Worm (Caenorhabditis elegans) whole organism, L3 larva: Measurements from ENCODE around the gene mam-7.

Experiments used
- R02D3.7 ChIP-seq: fragments of 150-350 bp; optimal IDR thresholded peaks from 2 replicates; lab custom pipeline; 2014; ENCODE audit warnings: missing biosample characterization, missing genetic modification characterization
- ama-1 ChIP-seq: fragments of 150-350 bp; optimal IDR thresholded peaks from 2 replicates; lab custom pipeline; 2018
- egl-27 ChIP-seq: sonication (generic microtip); optimal IDR thresholded peaks from 4 replicates; lab custom pipeline; 2017; ENCODE audit warnings: missing biosample characterization, missing genetic modification reagents, missing genetic modification characterization
- fkh-10 ChIP-seq: sonication (generic microtip); optimal IDR thresholded peaks from 2 replicates; lab custom pipeline; 2017; ENCODE audit warnings: missing biosample characterization, missing genetic modification reagents, missing genetic modification characterization
- fos-1 ChIP-seq: fragments of 150-350 bp; optimal IDR thresholded peaks from 2 replicates; lab custom pipeline; 2014; ENCODE audit warnings: missing biosample characterization, missing genetic modification characterization
- lin-15B ChIP-seq: fragments of 150-350 bp; optimal IDR thresholded peaks from 2 replicates; lab custom pipeline; 2014; ENCODE audit warnings: missing biosample characterization, missing genetic modification characterization
- mdl-1 ChIP-seq: fragments of 150-350 bp; optimal IDR thresholded peaks from 2 replicates; lab custom pipeline; 2014; ENCODE audit warnings: missing biosample characterization, missing genetic modification characterization
- nhr-12 ChIP-seq: fragments of 150-350 bp; optimal IDR thresholded peaks from 2 replicates; lab custom pipeline; 2014; ENCODE audit warnings: missing biosample characterization, missing genetic modification characterization
- nhr-28 ChIP-seq: fragments of 150-350 bp; optimal IDR thresholded peaks from 2 replicates; lab custom pipeline; 2014; ENCODE audit warnings: missing biosample characterization, missing genetic modification characterization
- pha-4 ChIP-seq: fragments of 150-350 bp; optimal IDR thresholded peaks from 2 replicates; lab custom pipeline; 2014; ENCODE audit warnings: missing biosample characterization, missing genetic modification reagents, missing genetic modification characterization
- pqm-1 ChIP-seq: fragments of 150-350 bp; optimal IDR thresholded peaks from 2 replicates; lab custom pipeline; 2017; ENCODE audit warnings: missing biosample characterization, missing genetic modification characterization, inconsistent platforms
- snpc-4 ChIP-seq: fragments of 150-350 bp; optimal IDR thresholded peaks from 2 replicates; lab custom pipeline; 2014; ENCODE audit warnings: missing biosample characterization, missing genetic modification characterization

DNA sequence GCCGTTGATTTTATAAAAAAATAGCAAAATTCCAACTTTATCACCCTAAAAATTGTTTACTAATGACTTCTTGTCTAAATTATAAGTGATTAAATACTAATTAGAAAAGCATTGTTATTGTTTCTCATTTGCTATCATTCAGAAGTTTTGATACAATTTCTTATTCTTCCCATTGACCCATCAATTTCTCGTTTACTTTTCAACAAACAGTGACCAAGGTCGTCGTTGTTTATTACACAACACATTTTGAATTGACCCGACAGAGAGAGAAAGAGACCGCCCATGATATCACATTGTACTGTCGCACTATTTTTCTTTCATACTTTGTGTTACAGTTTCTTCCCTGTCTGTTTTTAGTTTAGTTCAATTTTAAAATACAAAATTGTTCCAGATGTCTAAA lies 34.4 kb downstream of the mam-7 start, which contains the start of gene ttr-2:
- no peak for TF ChIP-seq fkh-10
- TF ChIP-seq mdl-1 (tag; lab: Kevin White, UChicago), result no peak
- TF ChIP-seq egl-27, result no peak
- no peak for TF ChIP-seq lin-15B (tag; lab: Kevin White, UChicago)
- TF ChIP-seq snpc-4, result no peak
- TF ChIP-seq nhr-28 (tag; lab: Kevin White, UChicago), result no peak
- no peak for TF ChIP-seq ama-1 (lab: Kevin White, UChicago)
- no peak for TF ChIP-seq R02D3.7 (tag; lab: Kevin White, UChicago)
- no peak for TF ChIP-seq nhr-12 (tag; lab: Kevin White, UChicago)
- TF ChIP-seq pha-4 (tag; lab: Kevin White, UChicago), result no peak
- TF ChIP-seq fos-1 (tag; lab: Kevin White, UChicago), result no peak
- TF ChIP-seq pqm-1, result no peak
